Worm (Caenorhabditis elegans): ENCODE data around the gene C07A12.7.

The C07A12.7 gene

DNA sequence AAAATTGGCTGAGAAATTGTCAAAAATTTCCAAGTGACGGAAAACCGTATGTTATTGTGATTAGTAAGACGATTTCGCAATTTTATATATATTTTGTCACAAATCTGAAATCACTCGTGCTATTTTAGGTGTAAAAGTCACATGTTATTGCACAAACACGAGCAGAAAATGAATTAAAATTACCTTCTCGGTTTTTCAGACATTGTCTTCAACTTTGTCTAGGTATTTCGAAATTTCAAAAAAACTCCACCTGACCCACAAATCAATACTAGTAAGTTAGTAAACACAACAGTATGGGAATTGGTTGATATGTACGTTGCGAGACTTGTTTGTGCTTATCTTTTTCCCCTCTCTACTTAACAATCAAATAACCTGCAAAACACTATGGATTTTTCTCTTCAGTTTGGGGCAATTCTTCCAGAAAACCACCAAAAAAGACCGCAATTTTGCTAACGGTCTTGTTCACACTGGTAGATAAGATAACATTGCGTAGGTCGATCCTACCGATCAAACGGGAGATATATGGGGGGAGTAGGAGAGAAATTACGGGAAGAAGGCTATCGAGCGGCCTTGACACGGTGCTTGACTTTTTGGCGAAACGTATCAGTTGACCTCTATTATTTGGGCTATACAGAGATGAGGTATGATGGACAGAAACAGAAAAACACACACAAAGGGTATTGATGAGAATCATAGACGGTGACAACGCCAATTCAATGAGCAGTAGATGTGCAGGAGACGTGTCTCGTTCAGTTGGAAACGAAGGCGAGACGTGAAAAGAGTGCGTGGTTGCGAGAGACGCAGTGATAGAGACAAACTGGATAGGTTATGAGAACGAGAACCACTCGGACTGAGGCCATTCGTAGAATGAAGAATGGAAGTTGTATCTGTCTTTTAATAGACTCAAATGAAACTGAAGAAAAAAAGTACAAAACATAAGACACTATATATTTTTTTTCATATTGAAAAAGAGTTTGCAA, at the start of gene C07A12.7:
Gene C07A12.7, minus strand, starts transcription at position 308 of the 980 bp plus-strand sequence.
- TF ChIP-seq jun-1 (tag; optimal IDR thresholded peaks at IDR 0.05) (no peak), unc-62 (GFP tag; optimal IDR thresholded peaks at IDR 0.05 in 1 of 2) (peak in 1 of 2 experiments; percentile 72), unc-62 (tag; optimal IDR thresholded peaks at IDR 0.05) (no peak), Y75B8A.6 (GFP tag; IDR thresholded peaks at IDR 0.05) (no peak), rbr-2 (tag; optimal IDR thresholded peaks at IDR 0.05) (peak; percentile 10), mdt-29 (GFP tag; IDR thresholded peaks at IDR 0.05) (no peak), aha-1 (tag) (peak; percentile 68), fkh-10 (GFP tag; optimal IDR thresholded peaks at IDR 0.05) (no peak), nhr-10 (tag; optimal IDR thresholded peaks at IDR 0.05) (no peak), hlh-30 (tag; optimal IDR thresholded peaks at IDR 0.05; ENCODE audit: insufficient read depth) (peak; percentile 16), daf-16 (GFP tag; optimal IDR thresholded peaks at IDR 0.05) (no peak), daf-16 (tag; optimal IDR thresholded peaks at IDR 0.05) (peak; percentile 42), nhr-25 (tag; optimal IDR thresholded peaks at IDR 0.05; ENCODE audit: borderline replicate concordance, insufficient read depth) (peak; percentile 71), dve-1 (tag; optimal IDR thresholded peaks at IDR 0.05; ENCODE audit: insufficient read depth) (peak; percentile 28), nhr-6 (tag; optimal IDR thresholded peaks at IDR 0.05) (no peak), spr-3 (GFP tag; optimal IDR thresholded peaks at IDR 0.05) (peak; percentile 48), Y105C5A.15 (GFP tag; IDR thresholded peaks at IDR 0.05) (no peak), dmd-6 (GFP tag; IDR thresholded peaks at IDR 0.05) (no peak), lsy-2 (tag; optimal IDR thresholded peaks at IDR 0.05) (peak in 1 of 2 experiments; percentile 25), daf-12 (tag; optimal IDR thresholded peaks at IDR 0.05) (no peak), egl-27 (tag; optimal IDR thresholded peaks at IDR 0.05) (no peak), F44E2.7 (GFP tag; IDR thresholded peaks at IDR 0.05) (no peak), mes-2 (tag; optimal IDR thresholded peaks at IDR 0.05; ENCODE audit: poor library complexity, severe bottlenecking) (peak; percentile 30), hmg-1.1 (GFP tag; IDR thresholded peaks at IDR 0.05) (peak; percentile 34), lin-29 (GFP tag; IDR thresholded peaks at IDR 0.05) (no peak)

DNA sequence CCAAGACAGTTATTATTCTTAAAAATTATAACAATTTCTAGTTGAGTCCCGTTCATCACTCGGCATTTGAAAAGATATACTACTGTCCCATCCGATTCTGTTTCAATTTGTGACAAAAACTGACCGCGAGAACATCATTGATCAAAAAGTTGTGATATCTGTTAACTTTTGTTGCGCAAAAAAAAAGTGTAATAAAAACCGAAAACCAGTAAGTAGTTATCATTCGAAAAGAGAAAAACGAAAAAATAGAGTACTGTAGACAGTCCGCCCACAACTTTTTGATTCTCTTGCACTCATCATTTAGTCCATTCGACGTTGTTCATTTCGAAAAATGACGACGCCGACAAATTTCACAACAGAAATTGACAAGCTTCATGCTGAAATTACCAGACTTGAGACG, 49.2 kb upstream of the C07A12.7 start, which contains the start of gene amt-1:
Gene amt-1, plus strand, starts transcription at position 301 of the 400 bp plus-strand sequence.
- no peak for TF ChIP-seq aha-1 (tag)
- 0 out of 2 replicates have a peak, but pooled peaks have one; percentile 13 for TF ChIP-seq dmd-6 (GFP tag; IDR thresholded peaks at IDR 0.05)

ce11 chrX:4569276-4569675, 47.3 kb upstream of the C07A12.7 start:
- TF ChIP-seq nhr-11 (tag; optimal IDR thresholded peaks at IDR 0.05) = no peak
- TF ChIP-seq T20F7.1 (GFP tag; optimal IDR thresholded peaks at IDR 0.05) = no peak
- TF ChIP-seq mdl-1 (tag; optimal IDR thresholded peaks at IDR 0.05) = no peak
- no peak for TF ChIP-seq daf-12 (tag; optimal IDR thresholded peaks at IDR 0.05)
- peak; percentile 63 for TF ChIP-seq nhr-28 (tag; optimal IDR thresholded peaks at IDR 0.05)
- no peak for TF ChIP-seq zag-1 (tag; optimal IDR thresholded peaks at IDR 0.05)
- no peak for TF ChIP-seq ceh-28 (tag; optimal IDR thresholded peaks at IDR 0.05)
- no peak for TF ChIP-seq attf-4 (tag; optimal IDR thresholded peaks at IDR 0.05)
- TF ChIP-seq Y75B8A.6 (GFP tag; IDR thresholded peaks at IDR 0.05) = no peak
- no peak for TF ChIP-seq nhr-42 (GFP tag; IDR thresholded peaks at IDR 0.05)
- peak in 1 of 2 experiments; percentile 75 for TF ChIP-seq unc-62 (GFP tag; optimal IDR thresholded peaks at IDR 0.05 in 1 of 2)
- TF ChIP-seq unc-62 (tag; optimal IDR thresholded peaks at IDR 0.05) = no peak
- TF ChIP-seq dmd-6 (GFP tag; IDR thresholded peaks at IDR 0.05) = peak; percentile 28; the same call in 1 of the 2 replicates

DNA sequence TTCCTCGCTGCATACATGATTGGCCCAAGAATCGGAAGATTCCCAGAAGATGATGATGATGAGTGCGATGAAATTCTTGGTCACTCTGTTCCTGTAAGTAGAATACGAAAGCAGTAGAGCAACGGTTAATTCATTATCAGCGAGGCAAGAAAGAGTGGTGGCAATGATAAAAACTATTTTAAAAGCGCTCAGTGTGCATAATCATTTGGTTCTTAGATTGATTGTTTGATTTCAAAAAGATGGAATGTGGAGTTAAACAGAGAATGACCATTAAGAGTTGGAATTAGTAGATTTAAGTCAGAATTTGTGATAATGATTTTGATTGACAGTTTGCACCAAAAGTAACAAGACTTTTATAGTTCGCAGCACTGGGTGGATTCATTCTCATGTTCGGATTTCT, 45.2 kb upstream of the C07A12.7 start:
- TF ChIP-seq F10B5.3 (tag; optimal IDR thresholded peaks at IDR 0.05) (no peak), attf-4 (tag; optimal IDR thresholded peaks at IDR 0.05) (no peak), R02D3.7 (tag; optimal IDR thresholded peaks at IDR 0.05) (no peak), daf-19 (GFP tag; conservative IDR thresholded peaks at IDR 0.05) (no peak), nhr-48 (tag; optimal IDR thresholded peaks at IDR 0.05) (no peak), nhr-11 (tag; optimal IDR thresholded peaks at IDR 0.05) (no peak), Y48G9A.11 (GFP tag; IDR thresholded peaks at IDR 0.05) (no peak), unc-130 (GFP tag; optimal IDR thresholded peaks at IDR 0.05) (no peak), ceh-44 (GFP tag; IDR thresholded peaks at IDR 0.05) (no peak), snpc-1.2 (GFP tag; IDR thresholded peaks at IDR 0.05) (no peak), dmd-9 (GFP tag; IDR thresholded peaks at IDR 0.05) (no peak), lsy-2 (tag; optimal IDR thresholded peaks at IDR 0.05) (no peak), egl-27 (tag; optimal IDR thresholded peaks at IDR 0.05) (no peak), hlh-30 (tag; optimal IDR thresholded peaks at IDR 0.05; ENCODE audit: insufficient read depth) (no peak), dve-1 (tag; optimal IDR thresholded peaks at IDR 0.05; ENCODE audit: insufficient read depth) (peak; percentile 20), ceh-28 (tag; optimal IDR thresholded peaks at IDR 0.05) (no peak), egl-43 (GFP tag; IDR thresholded peaks at IDR 0.05) (no peak), spr-1 (tag; optimal IDR thresholded peaks at IDR 0.05) (no peak)
